Fruit fly (Drosophila melanogaster): ENCODE data around the gene CG16762.

Gene CG16762

dm6 chr3L:2472302-2473016 is 3.0 kb downstream of the CG16762 start (continued):
- TF ChIP-seq Nf-YA (GFP tag; IDR thresholded peaks at IDR 0.05) (peak; percentile 47; the same call in 1 of the 2 replicates), CG12744 (GFP tag; optimal IDR thresholded peaks at IDR 0.05) (no peak), CG17829 (tag; optimal IDR thresholded peaks at IDR 0.05) (no peak), Hey (tag; optimal IDR thresholded peaks at IDR 0.05) (no peak), Gsc (GFP tag; IDR thresholded peaks at IDR 0.05) (no peak), CG16813 (GFP tag; IDR thresholded peaks at IDR 0.05; ENCODE audit: partially characterized antibody) (no peak), CG43689 (GFP tag; IDR thresholded peaks at IDR 0.05) (no peak), insv (GFP tag; optimal IDR thresholded peaks at IDR 0.05) (no peak), CG2202 (tag; optimal IDR thresholded peaks at IDR 0.05) (no peak), zen (tag; optimal IDR thresholded peaks at IDR 0.05) (no peak), MESR4 (GFP tag; optimal IDR thresholded peaks at IDR 0.05) (no peak), row (GFP tag; IDR thresholded peaks at IDR 0.05) (no peak), B-H1 (GFP tag; IDR thresholded peaks at IDR 0.05) (peak; percentile 28; the same call in 1 of the 3 replicates), CG30020 (tag; optimal IDR thresholded peaks at IDR 0.05) (no peak), vfl (GFP tag; optimal IDR thresholded peaks at IDR 0.05) (no peak), cwo (GFP tag; optimal IDR thresholded peaks at IDR 0.05) (peak; percentile 24), CG9932 (GFP tag; IDR thresholded peaks at IDR 0.05) (no peak), Tbp (GFP tag; optimal IDR thresholded peaks at IDR 0.05) (no peak), CG6175 (GFP tag; IDR thresholded peaks at IDR 0.05) (no peak), gro (GFP tag; optimal IDR thresholded peaks at IDR 0.05) (no peak), fd3F (GFP tag; optimal IDR thresholded peaks at IDR 0.05) (no peak), Hmr (GFP tag; optimal IDR thresholded peaks at IDR 0.05) (no peak), CG1529 (GFP tag; optimal IDR thresholded peaks at IDR 0.05) (no peak), Neu2 (GFP tag; optimal IDR thresholded peaks at IDR 0.05; ENCODE audit: borderline replicate concordance) (no peak), Optix (GFP tag; IDR thresholded peaks at IDR 0.05) (no peak), CG6813 (GFP tag; optimal IDR thresholded peaks at IDR 0.05) (peak; percentile 17), h (optimal IDR thresholded peaks at IDR 0.05) (no peak), Nf-YB (GFP tag; optimal IDR thresholded peaks at IDR 0.05) (no peak), ap (GFP tag; IDR thresholded peaks at IDR 0.05) (0 out of 2 replicates have a peak, but pooled peaks have one; percentile 31), CG7987 (GFP tag; optimal IDR thresholded peaks at IDR 0.05) (no peak), crol (GFP tag; IDR thresholded peaks at IDR 0.05) (no peak), fd64A (GFP tag; optimal IDR thresholded peaks at IDR 0.05) (no peak), CG34224 (GFP tag; IDR thresholded peaks at IDR 0.05; ENCODE audit: partially characterized antibody) (no peak), bowl (GFP tag; IDR thresholded peaks at IDR 0.05) (no peak), Antp (GFP tag; optimal IDR thresholded peaks at IDR 0.05) (no peak), klu (GFP tag; IDR thresholded peaks at IDR 0.05) (peak; percentile 10; the same call in 1 of the 2 replicates), CG17802 (tag; optimal IDR thresholded peaks at IDR 0.05) (no peak), Oli (tag; optimal IDR thresholded peaks at IDR 0.05) (peak; percentile 38), CG10274 (GFP tag; optimal IDR thresholded peaks at IDR 0.05) (no peak), CG1792 (GFP tag; optimal IDR thresholded peaks at IDR 0.05) (no peak), CG9876 (GFP tag; optimal IDR thresholded peaks at IDR 0.05) (no peak), BtbVII (GFP tag; optimal IDR thresholded peaks at IDR 0.05) (no peak), croc (GFP tag; conservative IDR thresholded peaks at IDR 0.05) (no peak), fd96Cb (tag; optimal IDR thresholded peaks at IDR 0.05) (peak; percentile 37), CG13287 (GFP tag; IDR thresholded peaks at IDR 0.05; ENCODE audit: partially characterized antibody) (no peak), CG6689 (GFP tag; IDR thresholded peaks at IDR 0.05) (peak; percentile 31; the same call in 1 of the 2 replicates), Sin3A (optimal IDR thresholded peaks at IDR 0.05) (no peak), Awh (GFP tag; IDR thresholded peaks at IDR 0.05) (no peak), CG7556 (GFP tag; optimal IDR thresholded peaks at IDR 0.05) (peak; percentile 35), ash1 (GFP tag; optimal IDR thresholded peaks at IDR 0.05) (no peak), CrebB (tag; optimal IDR thresholded peaks at IDR 0.05) (no peak)
